Worm (Caenorhabditis elegans): ENCODE results near the gene twk-4.
A peak's percentile ranks its signal among the peaks of the same experiment; 100 is the strongest.

twk-4 gene

ce11 chrII:9170048-9170447 lies 24.0 kb downstream of the twk-4 start:
- TF ChIP-seq rnt-1 (tag; optimal IDR thresholded peaks at IDR 0.05) (no peak), ztf-16 (tag; optimal IDR thresholded peaks at IDR 0.05) (no peak), ttx-3 (tag; optimal IDR thresholded peaks at IDR 0.05) (no peak), ahr-1 (tag; optimal IDR thresholded peaks at IDR 0.05) (no peak), tbx-2 (tag; optimal IDR thresholded peaks at IDR 0.05) (no peak), syd-9 (tag; optimal IDR thresholded peaks at IDR 0.05) (no peak), ceh-48 (tag; optimal IDR thresholded peaks at IDR 0.05) (no peak), fkh-6 (tag; optimal IDR thresholded peaks at IDR 0.05) (no peak), K09A11.1 (tag; optimal IDR thresholded peaks at IDR 0.05; ENCODE audit: insufficient read depth) (no peak), pax-1 (tag; optimal IDR thresholded peaks at IDR 0.05) (no peak), ceh-24 (tag; optimal IDR thresholded peaks at IDR 0.05) (no peak)

ce11 chrII:9169450-9169960 lies 24.6 kb downstream of the twk-4 start, which contains the start of gene dpl-1:
Gene dpl-1, plus strand, starts transcription at chrII:9169910.
- TF ChIP-seq nfya-1 (tag; optimal IDR thresholded peaks at IDR 0.05) (peak; percentile 18), K02D7.2 (tag; optimal IDR thresholded peaks at IDR 0.05) (no peak), ceh-48 (tag; optimal IDR thresholded peaks at IDR 0.05) (peak; percentile 50), pha-4 (tag; optimal IDR thresholded peaks at IDR 0.05) (no peak), ceh-9 (tag; optimal IDR thresholded peaks at IDR 0.05) (no peak)

DNA sequence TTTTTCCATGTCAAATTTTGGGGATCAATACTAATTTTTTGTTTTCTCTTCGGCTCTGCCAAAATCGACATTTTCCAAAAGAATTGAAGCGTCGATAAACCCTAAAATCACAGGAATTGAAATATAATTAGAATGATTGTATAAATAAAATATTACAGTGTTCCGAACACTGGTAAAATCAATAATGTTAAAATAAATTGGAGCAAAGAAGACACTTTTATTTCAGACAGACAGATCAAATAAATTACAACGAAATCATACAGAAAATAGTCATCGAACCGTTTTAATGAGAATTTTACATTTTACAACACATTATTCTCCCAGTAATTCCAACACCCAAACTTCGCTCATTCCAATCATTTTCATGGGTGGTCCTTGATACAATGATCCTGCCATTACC lies 26.4 kb downstream of the twk-4 start, which contains the start of gene T23G7.3:
T23G7.3 (minus strand) TSS at position 101 of the 400 bp plus-strand sequence.
- TF ChIP-seq hlh-30 (tag; optimal IDR thresholded peaks at IDR 0.05; ENCODE audit: insufficient read depth) (no peak), lim-6 (tag; optimal IDR thresholded peaks at IDR 0.05) (no peak), ceh-6 (GFP tag; optimal IDR thresholded peaks at IDR 0.05) (no peak), tbx-2 (tag; optimal IDR thresholded peaks at IDR 0.05) (no peak), T23F11.4 (GFP tag; optimal IDR thresholded peaks at IDR 0.05) (no peak), ceh-24 (tag; optimal IDR thresholded peaks at IDR 0.05) (no peak), ceh-22 (tag; optimal IDR thresholded peaks at IDR 0.05) (no peak), fkh-10 (GFP tag; optimal IDR thresholded peaks at IDR 0.05) (no peak), unc-3 (GFP tag; conservative IDR thresholded peaks at IDR 0.05) (no peak), unc-3 (tag; optimal IDR thresholded peaks at IDR 0.05) (no peak), elt-2 (tag; optimal IDR thresholded peaks at IDR 0.05) (no peak), ama-1 (optimal IDR thresholded peaks at IDR 0.05) (no peak), nfya-1 (tag; optimal IDR thresholded peaks at IDR 0.05) (no peak), ceh-9 (tag; optimal IDR thresholded peaks at IDR 0.05) (no peak), ets-4 (tag; optimal IDR thresholded peaks at IDR 0.05) (no peak), sox-4 (tag; optimal IDR thresholded peaks at IDR 0.05) (no peak), pax-1 (tag; optimal IDR thresholded peaks at IDR 0.05) (no peak), gmeb-2 (tag; optimal IDR thresholded peaks at IDR 0.05) (no peak), C08G9.2 (tag; optimal IDR thresholded peaks at IDR 0.05) (no peak), ttx-3 (tag; optimal IDR thresholded peaks at IDR 0.05) (no peak)

- TF ChIP-seq gmeb-2 (tag; optimal IDR thresholded peaks at IDR 0.05) (no peak), unc-42 (tag; optimal IDR thresholded peaks at IDR 0.05) (peak; percentile 28)
Observed at ce11 chrII:9165762-9166460, 28.2 kb downstream of the twk-4 start, which contains the start of gene W07A12.8. Gene W07A12.8, minus strand, starts transcription at chrII:9165812.

DNA sequence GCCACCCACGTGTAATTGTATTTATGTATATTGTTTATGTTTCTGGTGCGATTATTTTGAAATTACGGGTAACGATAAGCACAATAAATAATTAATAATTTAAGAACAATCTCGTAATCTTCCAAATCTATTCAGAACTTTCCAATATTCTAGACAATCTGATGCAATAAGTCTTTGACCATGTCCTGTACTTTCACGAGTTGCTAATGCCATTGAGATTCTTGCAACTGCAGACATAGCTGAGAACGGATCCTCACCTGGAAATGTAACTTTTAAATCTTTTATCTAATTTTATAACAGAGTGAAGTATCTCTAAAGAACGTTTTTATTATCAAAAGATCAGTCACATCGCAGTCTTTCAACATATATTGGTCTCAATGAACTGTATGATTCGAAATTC lies 30.7 kb downstream of the twk-4 start:
- TF ChIP-seq ceh-24 (tag; optimal IDR thresholded peaks at IDR 0.05) (no peak), ref-2 (tag; optimal IDR thresholded peaks at IDR 0.05) (no peak), pag-3 (tag; optimal IDR thresholded peaks at IDR 0.05; ENCODE audit: borderline replicate concordance) (no peak), hlh-8 (tag; optimal IDR thresholded peaks at IDR 0.05) (no peak), ama-1 (optimal IDR thresholded peaks at IDR 0.05) (peak; percentile 52), sox-2 (GFP tag; IDR thresholded peaks at IDR 0.05) (no peak), pat-9 (tag; optimal IDR thresholded peaks at IDR 0.05) (no peak)

Data from whole organism, late embryonic.